Worm (Caenorhabditis elegans) whole organism, L4 larva: ENCODE measurements around the gene cee-1.

Experiments used
- ZK546.5 ChIP-seq, 2 experiments: sonication (generic microtip); optimal IDR thresholded peaks; 2 replicates each; lab custom pipeline; 2017; ENCODE audit warnings: missing biosample characterization in 2 of 2, missing genetic modification characterization in 2 of 2
- lin-1 ChIP-seq: fragments of 200-800 bp; sonication (Bioruptor generic); IDR thresholded peaks from 2 replicates; pipeline ENCODE4 v1.3.6; 2022; ENCODE audit warnings: missing genetic modification reagents, missing genetic modification characterization, missing compliant biosample characterization
- nhr-111 ChIP-seq: fragments of 200-800 bp; sonication (Bioruptor generic); optimal IDR thresholded peaks from 2 replicates; lab custom pipeline; 2018; ENCODE audit warnings: mild to moderate bottlenecking, missing genetic modification characterization, missing compliant biosample characterization
- nhr-237 ChIP-seq: sonication (generic microtip); optimal IDR thresholded peaks from 2 replicates; lab custom pipeline; 2017; ENCODE audit warnings: missing biosample characterization, missing genetic modification characterization
- snpc-1.2 ChIP-seq: fragments of 200-800 bp; sonication (Bioruptor generic); IDR thresholded peaks from 2 replicates; pipeline ENCODE4 v1.3.6; 2022; ENCODE audit warnings: missing genetic modification reagents, missing genetic modification characterization, missing compliant biosample characterization
- unc-39 ChIP-seq: sonication (generic microtip); optimal IDR thresholded peaks from 2 replicates; lab custom pipeline; 2017; ENCODE audit warnings: missing biosample characterization, missing genetic modification characterization
- zip-2 ChIP-seq: fragments of 150-350 bp; optimal IDR thresholded peaks from 2 replicates; lab custom pipeline; 2014; ENCODE audit warnings: missing biosample characterization, missing genetic modification characterization

- TF ChIP-seq ZK546.5 (tag; optimal IDR thresholded peaks at IDR 0.05; lab: Kevin White, UChicago), result no peak
- TF ChIP-seq nhr-111 (GFP tag; lab: Kevin White, UChicago), result no peak
- TF ChIP-seq unc-39, result no peak
- TF ChIP-seq zip-2 (tag; lab: Kevin White, UChicago), result no peak
- TF ChIP-seq nhr-237, result no peak
- no peak for TF ChIP-seq lin-1
- no peak for TF ChIP-seq snpc-1.2 (GFP tag; lab: Robert Waterston, UW)
These were observed 30.5 kb upstream of the cee-1 start for ce11 chrIII:4881955-4882354.
